Worm (Caenorhabditis elegans) whole organism, mixed stage, embryonic: Measurements from ENCODE around the gene C23H3.9.

Experiments
- blmp-1 ChIP-seq: fragments of 150-350 bp; optimal IDR thresholded peaks from 2 replicates; lab custom pipeline; 2014; ENCODE audit warnings: missing biosample characterization, missing genetic modification characterization
- lin-13 ChIP-seq: fragments of 150-350 bp; optimal IDR thresholded peaks from 2 replicates; lab custom pipeline; 2014; ENCODE audit warnings: missing biosample characterization, missing genetic modification characterization
- nhr-12 ChIP-seq: fragments of 150-350 bp; optimal IDR thresholded peaks from 2 replicates; lab custom pipeline; 2014; ENCODE audit warnings: missing biosample characterization, missing genetic modification characterization
- nhr-28 ChIP-seq: fragments of 150-350 bp; optimal IDR thresholded peaks from 2 replicates; lab custom pipeline; 2014; ENCODE audit warnings: missing biosample characterization, missing genetic modification characterization
- pha-4 ChIP-seq: fragments of 150-350 bp; optimal IDR thresholded peaks from 2 replicates; lab custom pipeline; 2018; ENCODE audit warnings: missing biosample characterization, missing genetic modification reagents, missing genetic modification characterization
- snpc-4 ChIP-seq: fragments of 150-350 bp; optimal IDR thresholded peaks from 2 replicates; lab custom pipeline; 2014; ENCODE audit warnings: missing biosample characterization, missing genetic modification characterization
- sptf-1 ChIP-seq: sonication (generic microtip); optimal IDR thresholded peaks from 2 replicates; lab custom pipeline; 2017; ENCODE audit warnings: mild to moderate bottlenecking, missing genetic modification characterization, moderate library complexity, missing compliant biosample characterization
- unc-39 ChIP-seq: fragments of 150-350 bp; optimal IDR thresholded peaks from 2 replicates; lab custom pipeline; 2014; ENCODE audit warnings: missing biosample characterization, missing genetic modification characterization
- unc-62 ChIP-seq: fragments of 150-350 bp; optimal IDR thresholded peaks from 2 replicates; lab custom pipeline; 2014; ENCODE audit warnings: missing biosample characterization, missing genetic modification reagents, missing genetic modification characterization
- ztf-11 ChIP-seq: fragments of 150-350 bp; optimal IDR thresholded peaks from 2 replicates; lab custom pipeline; 2014; ENCODE audit warnings: missing biosample characterization, missing genetic modification characterization

DNA sequence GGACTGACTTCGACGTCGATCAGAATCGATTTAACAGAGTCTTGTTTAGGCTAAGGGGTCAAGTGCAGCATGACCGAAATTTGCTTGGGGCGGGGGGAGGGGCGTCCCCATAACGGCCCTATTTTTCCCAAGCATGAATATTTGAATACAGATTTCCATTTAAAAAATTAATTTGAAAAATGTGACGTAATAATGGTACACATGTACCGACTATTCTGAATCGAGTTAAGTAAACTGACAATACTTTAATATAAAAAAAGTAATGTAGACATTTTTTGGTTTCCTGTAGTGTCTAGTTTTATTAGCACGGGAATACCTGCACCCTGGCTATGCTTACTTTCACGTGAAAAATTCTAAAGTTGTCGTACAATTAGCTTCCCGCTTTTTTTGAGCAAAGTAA lies 7.7 kb upstream of the C23H3.9 start:
- no peak for TF ChIP-seq pha-4
- no peak for TF ChIP-seq unc-62 (GFP tag; lab: Kevin White, UChicago)
- TF ChIP-seq sptf-1: no peak
- no peak for TF ChIP-seq nhr-28
- TF ChIP-seq blmp-1 (tag; lab: Kevin White, UChicago): no peak
- no peak for TF ChIP-seq lin-13 (tag; lab: Kevin White, UChicago)
- no peak for TF ChIP-seq ztf-11 (tag; lab: Kevin White, UChicago)
- no peak for TF ChIP-seq nhr-12 (tag; lab: Kevin White, UChicago)
- TF ChIP-seq unc-39 (tag; lab: Kevin White, UChicago): no peak
- no peak for TF ChIP-seq snpc-4 (tag; lab: Kevin White, UChicago)
